Fruit fly (Drosophila melanogaster) whole organism, embryonic: ENCODE results near the gene CG33124.

Experiments
- Atf6 ChIP-seq: fragments of 200-800 bp; sonication (Bioruptor generic); IDR thresholded peaks from 2 replicates; pipeline ENCODE4 v1.3.6; 2022; ENCODE audit warnings: missing biosample characterization, missing genetic modification characterization
- CG10147 ChIP-seq: fragments of 200-800 bp; sonication (Bioruptor generic); optimal IDR thresholded peaks from 2 replicates; lab custom pipeline; 2019; ENCODE audit warnings: missing biosample characterization, mild to moderate bottlenecking, missing genetic modification characterization, moderate library complexity
- CG16815 ChIP-seq: fragments of 200-800 bp; sonication (Bioruptor generic); optimal IDR thresholded peaks from 3 replicates; lab custom pipeline; 2017; ENCODE audit warnings: missing biosample characterization, mild to moderate bottlenecking, missing genetic modification characterization
- CG18619 ChIP-seq: fragments of 200-800 bp; sonication (Bioruptor generic); optimal IDR thresholded peaks from 3 replicates; lab custom pipeline; 2017; ENCODE audit warnings: missing biosample characterization, mild to moderate bottlenecking, missing genetic modification characterization
- ash1 ChIP-seq: fragments of 200-800 bp; sonication (Bioruptor generic); optimal IDR thresholded peaks from 2 replicates; lab custom pipeline; 2018; ENCODE audit warnings: missing biosample characterization, mild to moderate bottlenecking, missing genetic modification characterization
- bsh ChIP-seq, 2 experiments: fragments of 200-800 bp; sonication (Bioruptor generic); optimal IDR thresholded peaks; 2 replicates each; lab custom pipeline; 2017 to 2018; ENCODE audit warnings: mild to moderate bottlenecking in 2 of 2, missing biosample characterization in 2 of 2, missing genetic modification characterization in 2 of 2, moderate library complexity in 1 of 2
- croc ChIP-seq: fragments of 200-800 bp; sonication (Bioruptor generic); conservative IDR thresholded peaks from 3 replicates; pipeline ENCODE4 v1.3.6; 2022; ENCODE audit warnings: missing biosample characterization, missing genetic modification characterization
- hbn ChIP-seq: fragments of 200-800 bp; sonication (Bioruptor generic); IDR thresholded peaks from 2 replicates; pipeline ENCODE4 v1.3.6; 2022; ENCODE audit warnings: missing biosample characterization, missing genetic modification characterization; ENCODE audit not compliant: partially characterized antibody
- psq ChIP-seq: fragments of 200-800 bp; sonication (Bioruptor generic); optimal IDR thresholded peaks from 2 replicates; lab custom pipeline; 2017; ENCODE audit warnings: missing biosample characterization, missing genetic modification characterization
- tna ChIP-seq: fragments of 200-800 bp; sonication (Bioruptor generic); IDR thresholded peaks from 2 replicates; pipeline ENCODE4 v1.3.6; 2022; ENCODE audit warnings: missing biosample characterization, missing genetic modification characterization; ENCODE audit not compliant: partially characterized antibody
- trem ChIP-seq: fragments of 200-800 bp; optimal IDR thresholded peaks from 3 replicates; lab custom pipeline; 2019; ENCODE audit warnings: missing biosample characterization, mild to moderate bottlenecking, missing genetic modification characterization, moderate library complexity
- trh ChIP-seq: fragments of 200-800 bp; sonication (Bioruptor generic); optimal IDR thresholded peaks from 2 replicates; lab custom pipeline; 2016; ENCODE audit warnings: missing biosample characterization, missing genetic modification characterization
- vfl ChIP-seq: fragments of 200-800 bp; sonication (Bioruptor generic); optimal IDR thresholded peaks from 2 replicates; lab custom pipeline; 2016; ENCODE audit warnings: missing biosample characterization, missing genetic modification characterization

- TF ChIP-seq croc (GFP tag; lab: Robert Waterston, UW) (no peak), hbn (GFP tag; lab: Robert Waterston, UW) (no peak), bsh (GFP tag; optimal IDR thresholded peaks at IDR 0.05; lab: Kevin White, UChicago) (no peak), trem (tag; lab: Kevin White, UChicago) (no peak), ash1 (GFP tag; lab: Kevin White, UChicago) (no peak), psq (GFP tag; lab: Kevin White, UChicago) (no peak), vfl (GFP tag; lab: Kevin White, UChicago) (no peak), CG18619 (no peak), CG10147 (GFP tag; lab: Kevin White, UChicago) (no peak), Atf6 (GFP tag; lab: Robert Waterston, UW) (no peak), trh (no peak), CG16815 (GFP tag; lab: Kevin White, UChicago) (no peak), tna (GFP tag; lab: Robert Waterston, UW) (no peak)
These were observed 21.5 kb downstream of the CG33124 start for dm6 chr2L:2187411-2187810.
